Worm (Caenorhabditis elegans) whole organism, L2 larva: ENCODE data around the gene F57A8.1.

Experiments
- R02D3.7 ChIP-seq: fragments of 150-350 bp; optimal IDR thresholded peaks from 2 replicates; lab custom pipeline; 2014; ENCODE audit warnings: missing biosample characterization, missing genetic modification characterization
- aly-2 ChIP-seq: fragments of 150-350 bp; optimal IDR thresholded peaks from 2 replicates; lab custom pipeline; 2014; ENCODE audit warnings: missing biosample characterization, missing genetic modification characterization
- ama-1 ChIP-seq: fragments of 150-350 bp; optimal IDR thresholded peaks from 2 replicates; lab custom pipeline; 2018; ENCODE audit warnings: inconsistent platforms
- gmeb-1 ChIP-seq: fragments of 150-350 bp; optimal IDR thresholded peaks from 2 replicates; lab custom pipeline; 2014; ENCODE audit warnings: missing biosample characterization, missing genetic modification characterization
- lin-11 ChIP-seq: fragments of 150-350 bp; sonication (generic microtip); optimal IDR thresholded peaks from 2 replicates; lab custom pipeline; 2014; ENCODE audit warnings: missing biosample characterization, missing genetic modification characterization, inconsistent platforms, mixed read lengths
- nhr-11 ChIP-seq: fragments of 150-350 bp; optimal IDR thresholded peaks from 2 replicates; lab custom pipeline; 2014; ENCODE audit warnings: missing biosample characterization, missing genetic modification characterization
- nhr-237 ChIP-seq: fragments of 150-350 bp; optimal IDR thresholded peaks from 2 replicates; lab custom pipeline; 2014; ENCODE audit warnings: missing biosample characterization, missing genetic modification characterization
- nhr-77 ChIP-seq: fragments of 150-350 bp; optimal IDR thresholded peaks from 2 replicates; lab custom pipeline; 2014; ENCODE audit warnings: missing biosample characterization, missing genetic modification characterization
- unc-39 ChIP-seq: fragments of 150-350 bp; optimal IDR thresholded peaks from 2 replicates; lab custom pipeline; 2014; ENCODE audit warnings: missing biosample characterization, missing genetic modification characterization
- ztf-4 ChIP-seq: fragments of 150-350 bp; optimal IDR thresholded peaks from 2 replicates; lab custom pipeline; 2014; ENCODE audit warnings: missing biosample characterization, missing genetic modification characterization

- TF ChIP-seq ztf-4 (no peak), aly-2 (tag; lab: Kevin White, UChicago) (no peak), gmeb-1 (tag; lab: Kevin White, UChicago) (peak; percentile 42), nhr-237 (tag; lab: Kevin White, UChicago) (no peak), R02D3.7 (tag; lab: Kevin White, UChicago) (no peak), unc-39 (tag; lab: Kevin White, UChicago) (no peak), nhr-77 (tag; lab: Kevin White, UChicago) (no peak), ama-1 (lab: Kevin White, UChicago) (no peak), lin-11 (tag; lab: Kevin White, UChicago) (peak; percentile 27), nhr-11 (tag; lab: Kevin White, UChicago) (no peak)
Measured at ce11 chrV:10042254-10042653, 5.1 kb downstream of the F57A8.1 start.
